Worm (Caenorhabditis elegans): ENCODE results near the gene mab-10.
A peak's percentile ranks its signal among the peaks of the same experiment; 100 is the strongest.

The mab-10 gene

ce11 chrII:10551985-10552736 is 24.3 kb downstream of the mab-10 start (continued):
- peak; percentile 70 for TF ChIP-seq F37D6.2 (tag; optimal IDR thresholded peaks at IDR 0.05)
- TF ChIP-seq lin-1 (GFP tag; IDR thresholded peaks at IDR 0.05) = peak; percentile 77; the same call in 1 of the 2 replicates
- TF ChIP-seq attf-4 (tag; optimal IDR thresholded peaks at IDR 0.05) = no peak
- TF ChIP-seq mdt-29 (GFP tag; IDR thresholded peaks at IDR 0.05) = peak; percentile 55; the same call in 1 of the 2 replicates
- TF ChIP-seq ces-1 (GFP tag; optimal IDR thresholded peaks at IDR 0.05) = peak; percentile 63
- peak; percentile 98 for TF ChIP-seq nhr-11 (tag; optimal IDR thresholded peaks at IDR 0.05)
- TF ChIP-seq Y75B8A.6 (GFP tag; IDR thresholded peaks at IDR 0.05) = 0 out of 2 replicates have a peak, but pooled peaks have one; percentile 74
- peak; percentile 41; the same call in 1 of the 2 replicates for TF ChIP-seq pha-4 (GFP tag; IDR thresholded peaks at IDR 0.05)
- no peak for TF ChIP-seq pha-4 (tag; optimal IDR thresholded peaks at IDR 0.05)
- TF ChIP-seq hlh-11 (tag; optimal IDR thresholded peaks at IDR 0.05) = peak; percentile 96
- peak; percentile 80 for TF ChIP-seq hmg-1.1 (GFP tag; IDR thresholded peaks at IDR 0.05)
- TF ChIP-seq F10B5.3 (tag; optimal IDR thresholded peaks at IDR 0.05) = no peak
- peak; percentile 90 for TF ChIP-seq nhr-28 (tag; optimal IDR thresholded peaks at IDR 0.05)
- TF ChIP-seq unc-39 (tag; optimal IDR thresholded peaks at IDR 0.05) = no peak
- 0 out of 2 replicates have a peak, but pooled peaks have one; percentile 24 for TF ChIP-seq Y105C5A.15 (GFP tag; IDR thresholded peaks at IDR 0.05)
- peak; percentile 66 for TF ChIP-seq fos-1 (tag; optimal IDR thresholded peaks at IDR 0.05)
- TF ChIP-seq F26F4.8 (GFP tag; conservative IDR thresholded peaks at IDR 0.05) = no peak
- TF ChIP-seq tra-1 (GFP tag; IDR thresholded peaks at IDR 0.05) = peak; percentile 82
- no peak for TF ChIP-seq lin-13 (GFP tag; optimal IDR thresholded peaks at IDR 0.05)
- TF ChIP-seq nhr-237 (tag; optimal IDR thresholded peaks at IDR 0.05) = no peak
- 0 out of 2 replicates have a peak, but pooled peaks have one; percentile 18 for TF ChIP-seq lim-7 (GFP tag; IDR thresholded peaks at IDR 0.05)
- TF ChIP-seq dmd-8 (GFP tag; IDR thresholded peaks at IDR 0.05) = no peak
- no peak for TF ChIP-seq aly-2 (tag; optimal IDR thresholded peaks at IDR 0.05)
- peak; percentile 76 to 91 for TF ChIP-seq mdl-1 (tag; optimal IDR thresholded peaks at IDR 0.05)
- TF ChIP-seq nhr-111 (GFP tag; optimal IDR thresholded peaks at IDR 0.05) = no peak
- no peak for TF ChIP-seq F49E8.2 (tag; optimal IDR thresholded peaks at IDR 0.05; ENCODE audit: borderline replicate concordance)
- TF ChIP-seq egl-27 (tag; optimal IDR thresholded peaks at IDR 0.05) = no peak
- no peak for TF ChIP-seq ztf-11 (tag; optimal IDR thresholded peaks at IDR 0.05)
- peak; percentile 82 for TF ChIP-seq nhr-10 (tag; optimal IDR thresholded peaks at IDR 0.05)
- peak; percentile 70 for TF ChIP-seq ceh-20 (GFP tag; IDR thresholded peaks at IDR 0.05)
- peak; percentile 70 for TF ChIP-seq duxl-1 (tag; optimal IDR thresholded peaks at IDR 0.05; ENCODE audit: poor library complexity)
- peak; percentile 40 for TF ChIP-seq php-3 (GFP tag; IDR thresholded peaks at IDR 0.05)
- no peak for TF ChIP-seq lin-39 (tag; optimal IDR thresholded peaks at IDR 0.05)
- no peak for TF ChIP-seq daf-12 (tag; optimal IDR thresholded peaks at IDR 0.05)
- TF ChIP-seq vab-7 (GFP tag; IDR thresholded peaks at IDR 0.05) = peak; percentile 46; the same call in 1 of the 2 replicates
- TF ChIP-seq mxl-2 (GFP tag; conservative IDR thresholded peaks at IDR 0.05) = 0 out of 2 replicates have a peak, but pooled peaks have one; percentile 16
- TF ChIP-seq daf-16 (GFP tag; optimal IDR thresholded peaks at IDR 0.05) = peak in 1 of 2 experiments; percentile 79
- TF ChIP-seq daf-16 (tag; optimal IDR thresholded peaks at IDR 0.05) = peak; percentile 86
- TF ChIP-seq R02D3.7 (tag; optimal IDR thresholded peaks at IDR 0.05) = no peak
- no peak for TF ChIP-seq ceh-82 (tag; optimal IDR thresholded peaks at IDR 0.05)
- TF ChIP-seq zfp-3 (GFP tag; conservative IDR thresholded peaks at IDR 0.05) = 0 out of 2 replicates have a peak, but pooled peaks have one; percentile 42
- no peak for TF ChIP-seq zfp-2 (tag; optimal IDR thresholded peaks at IDR 0.05)
- TF ChIP-seq gei-8 (GFP tag; optimal IDR thresholded peaks at IDR 0.05) = peak; percentile 74
- peak; percentile 70; the same call in 1 of the 2 replicates for TF ChIP-seq lin-29 (GFP tag; IDR thresholded peaks at IDR 0.05)
- peak; percentile 26 for TF ChIP-seq spr-3 (GFP tag; optimal IDR thresholded peaks at IDR 0.05)
- TF ChIP-seq cey-2 (tag; optimal IDR thresholded peaks at IDR 0.05; ENCODE audit: borderline replicate concordance, insufficient read depth) = peak; percentile 57
- TF ChIP-seq nhr-6 (tag; optimal IDR thresholded peaks at IDR 0.05) = peak; percentile 66
- peak in 1 of 2 experiments; percentile 33 for TF ChIP-seq ZK546.5 (tag; optimal IDR thresholded peaks at IDR 0.05)
- TF ChIP-seq set-16 (GFP tag; IDR thresholded peaks at IDR 0.05) = peak; percentile 55
- peak; percentile 67 for TF ChIP-seq T20F7.1 (GFP tag; optimal IDR thresholded peaks at IDR 0.05)
